Fruit fly (Drosophila melanogaster) whole organism, adult: ENCODE results near the gene CG6325.
A peak's percentile ranks its signal among the peaks of the same experiment; 100 is the strongest.

ENCODE experiments used
- CG11617 ChIP-seq: fragments of 200-800 bp; sonication (Bioruptor generic); optimal IDR thresholded peaks from 2 replicates; lab custom pipeline; 2017; ENCODE audit warnings: mild to moderate bottlenecking, missing biosample characterization, missing genetic modification reagents, missing genetic modification characterization
- CG12768 ChIP-seq: fragments of 200-800 bp; sonication (Bioruptor generic); optimal IDR thresholded peaks from 2 replicates; lab custom pipeline; 2017; ENCODE audit warnings: missing biosample characterization, missing genetic modification characterization, mild to moderate bottlenecking, moderate library complexity, missing genetic modification reagents
- CG14711 ChIP-seq: fragments of 200-800 bp; sonication (Bioruptor generic); optimal IDR thresholded peaks from 2 replicates; lab custom pipeline; 2018; ENCODE audit warnings: missing biosample characterization, mild to moderate bottlenecking, missing genetic modification characterization, moderate library complexity
- CG1620 ChIP-seq: fragments of 200-800 bp; sonication (Bioruptor generic); optimal IDR thresholded peaks from 2 replicates; lab custom pipeline; 2016; ENCODE audit warnings: missing biosample characterization, missing genetic modification characterization
- CG33017 ChIP-seq: fragments of 200-800 bp; sonication (Bioruptor generic); optimal IDR thresholded peaks from 2 replicates; lab custom pipeline; 2018; ENCODE audit warnings: missing biosample characterization, mild to moderate bottlenecking, missing genetic modification characterization, moderate library complexity
- CG5204 ChIP-seq: fragments of 200-800 bp; sonication (Bioruptor generic); optimal IDR thresholded peaks from 2 replicates; lab custom pipeline; 2016; ENCODE audit warnings: missing biosample characterization, missing genetic modification characterization
- CG7045 ChIP-seq: fragments of 200-800 bp; sonication (Bioruptor generic); optimal IDR thresholded peaks from 2 replicates; lab custom pipeline; 2017; ENCODE audit warnings: missing biosample characterization, mild to moderate bottlenecking, missing genetic modification characterization
- CG7101 ChIP-seq: fragments of 200-800 bp; sonication (Bioruptor generic); optimal IDR thresholded peaks from 2 replicates; lab custom pipeline; 2018; ENCODE audit warnings: missing biosample characterization, mild to moderate bottlenecking, missing genetic modification characterization, moderate library complexity
- Clk ChIP-seq: fragments of 200-800 bp; sonication (Bioruptor generic); optimal IDR thresholded peaks from 2 replicates; lab custom pipeline; 2017; ENCODE audit warnings: missing biosample characterization, missing genetic modification characterization
- Crg-1 ChIP-seq: fragments of 200-800 bp; sonication (Bioruptor generic); optimal IDR thresholded peaks from 2 replicates; lab custom pipeline; 2016; ENCODE audit warnings: missing biosample characterization, missing genetic modification characterization
- Hr96 ChIP-seq: fragments of 200-800 bp; sonication (Bioruptor generic); optimal IDR thresholded peaks from 2 replicates; lab custom pipeline; 2016; ENCODE audit warnings: missing biosample characterization, missing genetic modification characterization
- Mnt ChIP-seq: fragments of 200-800 bp; sonication (Bioruptor generic); optimal IDR thresholded peaks from 2 replicates; lab custom pipeline; 2016; ENCODE audit warnings: missing biosample characterization, mild to moderate bottlenecking, missing genetic modification characterization
- bab1 ChIP-seq: fragments of 200-800 bp; sonication (Bioruptor generic); optimal IDR thresholded peaks from 3 replicates; lab custom pipeline; 2019; ENCODE audit warnings: missing biosample characterization, mild to moderate bottlenecking, missing genetic modification characterization, moderate library complexity
- cic ChIP-seq: fragments of 200-800 bp; sonication (Bioruptor generic); optimal IDR thresholded peaks from 2 replicates; lab custom pipeline; 2017; ENCODE audit warnings: missing biosample characterization, mild to moderate bottlenecking, missing genetic modification characterization, moderate library complexity
- cnc ChIP-seq, 2 experiments: fragments of >200 bp; optimal IDR thresholded peaks; 2 replicates each; lab custom pipeline; 2017
- kay ChIP-seq: fragments of 200-800 bp; sonication (Bioruptor generic); peaks from one replicate; lab custom pipeline; 2016; ENCODE audit warnings: missing biosample characterization, missing genetic modification characterization, borderline replicate concordance
- ovo ChIP-seq: fragments of 200-800 bp; sonication (Bioruptor generic); optimal IDR thresholded peaks from 2 replicates; lab custom pipeline; 2016; ENCODE audit warnings: missing biosample characterization, missing genetic modification characterization
- pad ChIP-seq: fragments of 200-800 bp; sonication (Bioruptor generic); optimal IDR thresholded peaks from 3 replicates; lab custom pipeline; 2017; ENCODE audit warnings: missing biosample characterization, missing genetic modification characterization, mild to moderate bottlenecking, moderate library complexity, missing genetic modification reagents
- tj ChIP-seq: fragments of 200-800 bp; sonication (Bioruptor generic); optimal IDR thresholded peaks from 3 replicates; lab custom pipeline; 2017; ENCODE audit warnings: missing biosample characterization, mild to moderate bottlenecking, missing genetic modification characterization, moderate library complexity
- toe ChIP-seq: fragments of 200-800 bp; sonication (Bioruptor generic); optimal IDR thresholded peaks from 2 replicates; lab custom pipeline; 2016; ENCODE audit warnings: missing biosample characterization, missing genetic modification characterization

CG6325 gene

DNA sequence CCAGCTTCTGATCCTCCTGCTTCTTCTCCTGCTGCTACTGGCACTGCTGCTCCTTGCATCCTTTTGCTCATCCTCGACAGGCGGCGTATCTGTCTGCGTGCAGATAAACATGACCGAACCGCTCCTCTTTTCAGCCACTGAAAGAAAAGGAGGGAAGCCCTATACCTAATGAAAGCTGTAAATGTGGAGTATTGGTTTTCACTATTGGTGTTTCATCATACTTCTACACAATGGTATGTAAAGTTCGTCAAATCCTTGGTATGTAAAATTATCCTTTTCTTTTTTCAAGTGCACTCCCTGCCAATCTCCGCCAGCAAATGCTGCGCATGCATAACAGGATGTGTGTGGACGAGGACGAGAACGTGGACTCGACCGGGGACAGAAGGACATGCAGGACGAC is 21.2 kb upstream of the CG6325 start, which contains the start of gene CG46270:
Gene CG46270 (minus strand): TSS at position 101 of the 400 bp plus-strand sequence.
- no peak for TF ChIP-seq CG1620 (GFP tag; lab: Kevin White, UChicago)
- no peak for TF ChIP-seq ovo (GFP tag; lab: Kevin White, UChicago)

dm6 chr3R:10421167-10421566 is 14.1 kb upstream of the CG6325 start:
- TF ChIP-seq pad (GFP tag; lab: Kevin White, UChicago), result no peak
- no peak for TF ChIP-seq CG5204
- TF ChIP-seq CG7101 (tag; lab: Kevin White, UChicago), result no peak
- TF ChIP-seq Crg-1 (GFP tag; lab: Kevin White, UChicago), result no peak
- TF ChIP-seq ovo (GFP tag; lab: Kevin White, UChicago), result no peak
- no peak for TF ChIP-seq cic (GFP tag; lab: Kevin White, UChicago)
- TF ChIP-seq CG12768, result no peak
- TF ChIP-seq Mnt (GFP tag; lab: Kevin White, UChicago), result no peak
- TF ChIP-seq cnc (optimal IDR thresholded peaks at IDR 0.05; lab: Kevin White, UChicago), result no peak
- TF ChIP-seq kay (GFP tag; lab: Kevin White, UChicago), result no peak
- TF ChIP-seq bab1 (GFP tag; lab: Kevin White, UChicago), result no peak
- no peak for TF ChIP-seq CG7045
- TF ChIP-seq CG33017 (tag; lab: Kevin White, UChicago), result no peak
- no peak for TF ChIP-seq tj (GFP tag; lab: Kevin White, UChicago)
- no peak for TF ChIP-seq CG1620 (GFP tag; lab: Kevin White, UChicago)
- no peak for TF ChIP-seq CG11617 (GFP tag; lab: Kevin White, UChicago)
- no peak for TF ChIP-seq Clk (GFP tag; lab: Kevin White, UChicago)

- TF ChIP-seq Clk (GFP tag; lab: Kevin White, UChicago) (no peak), CG7101 (tag; lab: Kevin White, UChicago) (peak; percentile 38), tj (GFP tag; lab: Kevin White, UChicago) (no peak), CG1620 (GFP tag; lab: Kevin White, UChicago) (peak; percentile 63), CG11617 (GFP tag; lab: Kevin White, UChicago) (peak; percentile 31), bab1 (GFP tag; lab: Kevin White, UChicago) (peak; percentile 90), ovo (GFP tag; lab: Kevin White, UChicago) (no peak), kay (GFP tag; lab: Kevin White, UChicago) (no peak), CG12768 (no peak), cic (GFP tag; lab: Kevin White, UChicago) (no peak), CG5204 (no peak), CG14711 (tag; lab: Kevin White, UChicago) (peak; percentile 42), toe (GFP tag; lab: Kevin White, UChicago) (peak; percentile 37), cnc (optimal IDR thresholded peaks at IDR 0.05; lab: Kevin White, UChicago) (no peak), Mnt (GFP tag; lab: Kevin White, UChicago) (peak; percentile 64), CG7045 (no peak), CG33017 (tag; lab: Kevin White, UChicago) (no peak), Crg-1 (GFP tag; lab: Kevin White, UChicago) (peak; percentile 40), Hr96 (GFP tag; lab: Kevin White, UChicago) (peak; percentile 48), pad (GFP tag; lab: Kevin White, UChicago) (peak; percentile 42)
Measured at dm6 chr3R:10415923-10416322, 8.8 kb upstream of the CG6325 start, which contains the start of gene CG6345. CG6345 (minus strand) TSS chr3R:10416046.

dm6 chr3R:10412550-10413459 is 5.7 kb upstream of the CG6325 start, which contains the start of the genes Irp-1B and Rrp46:
Irp-1B (minus strand) TSS chr3R:10412869.
Rrp46 (plus strand) TSS chr3R:10413301.
- TF ChIP-seq CG7101 (tag; lab: Kevin White, UChicago) (no peak), CG14711 (tag; lab: Kevin White, UChicago) (no peak), Mnt (GFP tag; lab: Kevin White, UChicago) (peak; percentile 11), CG1620 (GFP tag; lab: Kevin White, UChicago) (peak; percentile 37), CG11617 (GFP tag; lab: Kevin White, UChicago) (no peak), tj (GFP tag; lab: Kevin White, UChicago) (peak; percentile 39), CG5204 (no peak), Crg-1 (GFP tag; lab: Kevin White, UChicago) (peak; percentile 33), ovo (GFP tag; lab: Kevin White, UChicago) (no peak), CG33017 (tag; lab: Kevin White, UChicago) (no peak), cic (GFP tag; lab: Kevin White, UChicago) (peak; percentile 18), CG12768 (peak; percentile 8), bab1 (GFP tag; lab: Kevin White, UChicago) (no peak), CG7045 (no peak), Hr96 (GFP tag; lab: Kevin White, UChicago) (no peak), kay (GFP tag; lab: Kevin White, UChicago) (no peak), pad (GFP tag; lab: Kevin White, UChicago) (no peak), Clk (GFP tag; lab: Kevin White, UChicago) (no peak), cnc (optimal IDR thresholded peaks at IDR 0.05; lab: Kevin White, UChicago) (no peak), toe (GFP tag; lab: Kevin White, UChicago) (peak; percentile 32)
